Worm (Caenorhabditis elegans) whole organism, early embryonic: ENCODE measurements around the gene ZK6.8.

ENCODE experiments used
- ama-1 ChIP-seq: fragments of 150-350 bp; optimal IDR thresholded peaks from 2 replicates; lab custom pipeline; 2014
- flt-1 ChIP-seq: fragments of 200-800 bp; sonication (Bioruptor generic); IDR thresholded peaks from 2 replicates; pipeline ENCODE4 v1.3.6; 2022; ENCODE audit warnings: missing genetic modification characterization, missing compliant biosample characterization
- sea-1 ChIP-seq: fragments of 200-800 bp; sonication (Bioruptor generic); conservative IDR thresholded peaks from 2 replicates; pipeline ENCODE4 v1.3.6; 2022; ENCODE audit warnings: missing genetic modification characterization, missing compliant biosample characterization
- tbx-37 ChIP-seq: fragments of 200-800 bp; sonication (Bioruptor generic); conservative IDR thresholded peaks from 2 replicates; pipeline ENCODE4 v1.3.6; 2022; ENCODE audit warnings: missing genetic modification reagents, missing genetic modification characterization, missing compliant biosample characterization
- tra-4 ChIP-seq: sonication (generic microtip); optimal IDR thresholded peaks from 2 replicates; lab custom pipeline; 2017; ENCODE audit warnings: missing genetic modification characterization, missing compliant biosample characterization

- TF ChIP-seq ama-1 (lab: Kevin White, UChicago): no peak
- TF ChIP-seq flt-1: no peak
- no peak for TF ChIP-seq tbx-37 (GFP tag; lab: Robert Waterston, UW)
- TF ChIP-seq tra-4 (tag; lab: Kevin White, UChicago): no peak
- no peak for TF ChIP-seq sea-1 (GFP tag; lab: Robert Waterston, UW)
Observed at ce11 chrV:381227-381950, at the start of gene ZK6.8.
